Worm (Caenorhabditis elegans) whole organism, L4 larva: ENCODE results near the gene srd-9.

ENCODE experiments used
- D1046.2 ChIP-seq: fragments of 200-800 bp; sonication (Bioruptor generic); IDR thresholded peaks from 2 replicates; pipeline ENCODE4 v1.3.6; 2022; ENCODE audit warnings: missing genetic modification characterization, missing compliant biosample characterization
- F10B5.3 ChIP-seq: sonication (generic microtip); optimal IDR thresholded peaks from 2 replicates; lab custom pipeline; 2016; ENCODE audit warnings: mild to moderate bottlenecking, missing genetic modification characterization, missing compliant biosample characterization
- F44E2.7 ChIP-seq: fragments of 200-800 bp; sonication (Bioruptor generic); IDR thresholded peaks from 2 replicates; pipeline ENCODE4 v2.1.2; 2022; ENCODE audit warnings: missing genetic modification characterization, missing compliant biosample characterization
- F49E8.2 ChIP-seq: sonication (generic microtip); optimal IDR thresholded peaks from 2 replicates; lab custom pipeline; 2016; ENCODE audit warnings: missing compliant biosample characterization, mild to moderate bottlenecking, missing genetic modification characterization, borderline replicate concordance
- T20F7.1 ChIP-seq: fragments of 200-800 bp; sonication (Bioruptor generic); optimal IDR thresholded peaks from 2 replicates; lab custom pipeline; 2018; ENCODE audit warnings: mild to moderate bottlenecking, missing genetic modification characterization, missing compliant biosample characterization
- Y75B8A.6 ChIP-seq: fragments of 200-800 bp; sonication (Bioruptor generic); IDR thresholded peaks from 2 replicates; pipeline ENCODE4 v1.3.6; 2022; ENCODE audit warnings: missing genetic modification reagents, missing genetic modification characterization, missing compliant biosample characterization
- aha-1 ChIP-seq: fragments of 150-350 bp; peaks from one replicate; lab custom pipeline; 2014; ENCODE audit warnings: missing biosample characterization, missing genetic modification characterization
- ceh-28 ChIP-seq: fragments of 150-350 bp; optimal IDR thresholded peaks from 2 replicates; lab custom pipeline; 2014; ENCODE audit warnings: missing biosample characterization, missing genetic modification reagents, missing genetic modification characterization
- ces-1 ChIP-seq: fragments of 150-350 bp; sonication (generic microtip); optimal IDR thresholded peaks from 4 replicates; lab custom pipeline; 2014; ENCODE audit warnings: missing biosample characterization, missing genetic modification reagents, missing genetic modification characterization
- ctbp-1 ChIP-seq: fragments of 200-800 bp; sonication (Bioruptor generic); IDR thresholded peaks from 2 replicates; pipeline ENCODE4 v1.3.6; 2022; ENCODE audit warnings: missing genetic modification reagents, missing genetic modification characterization, missing compliant biosample characterization
- daf-12 ChIP-seq: fragments of 150-350 bp; optimal IDR thresholded peaks from 2 replicates; lab custom pipeline; 2014; ENCODE audit warnings: missing biosample characterization, missing genetic modification reagents, missing genetic modification characterization
- daf-16 ChIP-seq, 3 experiments: sonication (generic microtip); optimal IDR thresholded peaks; 2 replicates each; lab custom pipeline; 2016 to 2017; ENCODE audit warnings: missing genetic modification characterization in 3 of 3, missing genetic modification reagents in 3 of 3, mild to moderate bottlenecking in 2 of 3, missing compliant biosample characterization in 2 of 3, missing biosample characterization in 1 of 3, moderate library complexity in 1 of 3
- dmd-6 ChIP-seq: fragments of 200-800 bp; sonication (Bioruptor generic); IDR thresholded peaks from 2 replicates; pipeline ENCODE4 v1.3.6; 2022; ENCODE audit warnings: missing genetic modification reagents, missing genetic modification characterization, missing compliant biosample characterization
- dmd-8 ChIP-seq: fragments of 200-800 bp; sonication (Bioruptor generic); IDR thresholded peaks from 2 replicates; pipeline ENCODE4 v1.3.6; 2022; ENCODE audit warnings: missing genetic modification characterization, missing compliant biosample characterization
- dmd-9 ChIP-seq: fragments of 200-800 bp; sonication (Bioruptor generic); IDR thresholded peaks from 2 replicates; pipeline ENCODE4 v1.3.6; 2022; ENCODE audit warnings: missing genetic modification reagents, missing genetic modification characterization, missing compliant biosample characterization
- duxl-1 ChIP-seq: sonication (generic microtip); optimal IDR thresholded peaks from 2 replicates; lab custom pipeline; 2016; ENCODE audit warnings: mild to moderate bottlenecking, missing genetic modification characterization, moderate library complexity, missing compliant biosample characterization; ENCODE audit not compliant: poor library complexity
- dve-1 ChIP-seq: sonication (generic microtip); optimal IDR thresholded peaks from 2 replicates; lab custom pipeline; 2017; ENCODE audit warnings: antibody characterized with exemption, mild to moderate bottlenecking, missing genetic modification characterization, missing compliant biosample characterization; ENCODE audit not compliant: insufficient read depth
- egl-43 ChIP-seq: fragments of 200-800 bp; sonication (Bioruptor generic); IDR thresholded peaks from 2 replicates; pipeline ENCODE4 v1.3.6; 2022; ENCODE audit warnings: missing genetic modification reagents, missing genetic modification characterization, missing compliant biosample characterization
- fos-1 ChIP-seq: fragments of 150-350 bp; optimal IDR thresholded peaks from 2 replicates; lab custom pipeline; 2014; ENCODE audit warnings: missing biosample characterization, missing genetic modification characterization
- gei-8 ChIP-seq: fragments of 200-800 bp; sonication (Bioruptor generic); optimal IDR thresholded peaks from 2 replicates; lab custom pipeline; 2018; ENCODE audit warnings: mild to moderate bottlenecking, missing genetic modification characterization, missing compliant biosample characterization
- hlh-11 ChIP-seq: fragments of 200-800 bp; sonication (Bioruptor generic); optimal IDR thresholded peaks from 2 replicates; lab custom pipeline; 2018; ENCODE audit warnings: mild to moderate bottlenecking, missing genetic modification characterization, missing compliant biosample characterization
- hmg-1.1 ChIP-seq: fragments of 200-800 bp; sonication (Bioruptor generic); IDR thresholded peaks from 2 replicates; pipeline ENCODE4 v1.3.6; 2022; ENCODE audit warnings: missing genetic modification reagents, missing genetic modification characterization, missing compliant biosample characterization
- jun-1 ChIP-seq: fragments of 150-350 bp; optimal IDR thresholded peaks from 2 replicates; lab custom pipeline; 2014; ENCODE audit warnings: missing biosample characterization, missing genetic modification reagents, missing genetic modification characterization
- lin-1 ChIP-seq: fragments of 200-800 bp; sonication (Bioruptor generic); IDR thresholded peaks from 2 replicates; pipeline ENCODE4 v1.3.6; 2022; ENCODE audit warnings: missing genetic modification reagents, missing genetic modification characterization, missing compliant biosample characterization
- lin-13 ChIP-seq: fragments of 150-350 bp; optimal IDR thresholded peaks from 2 replicates; lab custom pipeline; 2014; ENCODE audit warnings: missing biosample characterization, missing genetic modification reagents, missing genetic modification characterization
- lin-15B ChIP-seq: fragments of 150-350 bp; sonication (generic microtip); optimal IDR thresholded peaks from 3 replicates; lab custom pipeline; 2014; ENCODE audit warnings: missing biosample characterization, missing genetic modification characterization
- lin-38 ChIP-seq: fragments of 200-800 bp; sonication (Bioruptor generic); IDR thresholded peaks from 2 replicates; pipeline ENCODE4 v1.3.6; 2022; ENCODE audit warnings: missing genetic modification reagents, missing genetic modification characterization, missing compliant biosample characterization
- lin-39 ChIP-seq: fragments of 150-350 bp; optimal IDR thresholded peaks from 2 replicates; lab custom pipeline; 2014; ENCODE audit warnings: missing biosample characterization, missing genetic modification reagents, missing genetic modification characterization
- lir-3 ChIP-seq: sonication (generic microtip); optimal IDR thresholded peaks from 2 replicates; lab custom pipeline; 2016; ENCODE audit warnings: mild to moderate bottlenecking, missing genetic modification characterization, missing compliant biosample characterization
- mdl-1 ChIP-seq, 2 experiments: fragments of 150-350 bp in 1 of 2; sonication (generic microtip) in 1 of 2; optimal IDR thresholded peaks; 2 replicates each; lab custom pipeline; 2014 to 2017; ENCODE audit warnings: missing biosample characterization in 2 of 2, missing genetic modification characterization in 2 of 2
- mdt-29 ChIP-seq: fragments of 200-800 bp; sonication (Bioruptor generic); IDR thresholded peaks from 2 replicates; pipeline ENCODE4 v1.3.6; 2022; ENCODE audit warnings: missing genetic modification reagents, missing genetic modification characterization, missing compliant biosample characterization
- mep-1 ChIP-seq: fragments of 150-350 bp; sonication (generic microtip); optimal IDR thresholded peaks from 3 replicates; lab custom pipeline; 2014; ENCODE audit warnings: missing biosample characterization, missing genetic modification characterization
- mes-2 ChIP-seq: sonication (generic microtip); optimal IDR thresholded peaks from 2 replicates; lab custom pipeline; 2016; ENCODE audit warnings: missing genotype, mild to moderate bottlenecking, missing genetic modification characterization, missing compliant biosample characterization; ENCODE audit not compliant: poor library complexity, severe bottlenecking
- mxl-3 ChIP-seq: fragments of 200-800 bp; sonication (Bioruptor generic); optimal IDR thresholded peaks from 2 replicates; lab custom pipeline; 2018; ENCODE audit warnings: mild to moderate bottlenecking, missing genetic modification characterization, missing compliant biosample characterization
- nhr-25 ChIP-seq: sonication (generic microtip); optimal IDR thresholded peaks from 2 replicates; lab custom pipeline; 2017; ENCODE audit warnings: missing genetic modification characterization, mild to moderate bottlenecking, missing compliant biosample characterization, antibody characterized with exemption, moderate library complexity, borderline replicate concordance; ENCODE audit not compliant: insufficient read depth
- nhr-28 ChIP-seq: fragments of 150-350 bp; optimal IDR thresholded peaks from 2 replicates; lab custom pipeline; 2014; ENCODE audit warnings: missing biosample characterization, missing genetic modification characterization
- nhr-41 ChIP-seq: fragments of 200-800 bp; sonication (Bioruptor generic); IDR thresholded peaks from 2 replicates; pipeline ENCODE4 v1.3.6; 2022; ENCODE audit warnings: missing genetic modification reagents, missing genetic modification characterization, missing compliant biosample characterization
- nhr-42 ChIP-seq: fragments of 200-800 bp; sonication (Bioruptor generic); IDR thresholded peaks from 2 replicates; pipeline ENCODE4 v1.3.6; 2022; ENCODE audit warnings: missing genetic modification characterization, missing compliant biosample characterization
- nhr-48 ChIP-seq: sonication (generic microtip); optimal IDR thresholded peaks from 2 replicates; lab custom pipeline; 2016; ENCODE audit warnings: mild to moderate bottlenecking, missing genetic modification characterization, missing compliant biosample characterization
- nhr-6 ChIP-seq: fragments of 150-350 bp; optimal IDR thresholded peaks from 2 replicates; lab custom pipeline; 2014; ENCODE audit warnings: missing biosample characterization, missing genetic modification characterization
- nhr-77 ChIP-seq: fragments of 150-350 bp; optimal IDR thresholded peaks from 2 replicates; lab custom pipeline; 2014; ENCODE audit warnings: missing biosample characterization, missing genetic modification characterization
- php-3 ChIP-seq: fragments of 200-800 bp; sonication (Bioruptor generic); IDR thresholded peaks from 2 replicates; pipeline ENCODE4 v1.3.6; 2022; ENCODE audit warnings: missing genetic modification reagents, missing genetic modification characterization, missing compliant biosample characterization
- pqm-1 ChIP-seq: sonication (generic microtip); optimal IDR thresholded peaks from 2 replicates; lab custom pipeline; 2017; ENCODE audit warnings: missing biosample characterization, missing genetic modification characterization
- spr-1 ChIP-seq: sonication (generic microtip); optimal IDR thresholded peaks from 2 replicates; lab custom pipeline; 2016; ENCODE audit warnings: mild to moderate bottlenecking, missing genetic modification characterization, missing compliant biosample characterization
- spr-3 ChIP-seq: fragments of 200-800 bp; sonication (Bioruptor generic); optimal IDR thresholded peaks from 2 replicates; lab custom pipeline; 2018; ENCODE audit warnings: mild to moderate bottlenecking, missing genetic modification characterization, missing compliant biosample characterization
- unc-39 ChIP-seq: sonication (generic microtip); optimal IDR thresholded peaks from 2 replicates; lab custom pipeline; 2017; ENCODE audit warnings: missing biosample characterization, missing genetic modification characterization
- unc-62 ChIP-seq, 3 experiments: fragments of 150-350 bp in 1 of 3; sonication (generic microtip); optimal IDR thresholded peaks in 2 of 3; peaks in 1 of 3; 1 replicate in 1 of 3; 2 replicates in 2 of 3; lab custom pipeline; 2014 to 2017; ENCODE audit warnings: missing biosample characterization in 3 of 3, missing genetic modification characterization in 3 of 3, missing genetic modification reagents in 3 of 3, missing genotype in 1 of 3
- vab-7 ChIP-seq: fragments of 200-800 bp; sonication (Bioruptor generic); IDR thresholded peaks from 2 replicates; pipeline ENCODE4 v1.3.6; 2022; ENCODE audit warnings: missing genetic modification reagents, missing genetic modification characterization, missing compliant biosample characterization

The srd-9 gene

DNA sequence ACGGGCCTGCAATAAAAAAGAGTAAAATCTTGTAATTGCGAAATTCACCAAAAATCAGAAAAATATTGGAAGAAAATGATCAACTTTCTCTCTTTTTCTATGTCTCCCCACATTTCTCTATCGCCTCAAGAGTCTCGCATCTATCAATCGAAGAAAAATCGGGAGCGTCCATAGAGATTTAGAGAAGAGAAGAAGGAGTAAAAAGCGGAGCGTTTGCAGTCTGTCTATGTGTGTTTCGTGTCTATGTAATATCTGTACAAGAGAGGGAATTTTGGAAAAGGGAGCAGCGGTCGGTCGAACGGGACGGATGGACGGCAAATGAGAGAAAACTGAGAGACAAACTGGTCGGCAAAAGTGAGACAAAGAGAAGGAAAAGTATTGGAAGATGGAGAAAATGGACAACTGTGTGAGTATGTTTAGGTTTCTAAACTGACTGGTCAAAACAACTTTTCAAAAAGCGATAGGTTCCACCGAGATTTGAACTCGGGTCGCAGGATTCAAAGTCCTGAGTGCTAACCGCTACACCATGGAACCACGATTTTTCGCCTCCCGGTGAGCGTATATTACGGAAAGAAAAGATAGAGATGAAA is 21.8 kb upstream of the srd-9 start:
- TF ChIP-seq jun-1 (tag; lab: Kevin White, UChicago), result no peak
- peak; percentile 44; the same call in 1 of the 2 replicates for TF ChIP-seq hmg-1.1
- no peak for TF ChIP-seq fos-1 (tag; lab: Kevin White, UChicago)
- peak; percentile 58 to 81 for TF ChIP-seq daf-16 (GFP tag; optimal IDR thresholded peaks at IDR 0.05; lab: Kevin White, UChicago)
- TF ChIP-seq daf-16 (tag; optimal IDR thresholded peaks at IDR 0.05; lab: Kevin White, UChicago), result peak; percentile 79
- TF ChIP-seq D1046.2 (GFP tag; lab: Robert Waterston, UW), result 0 out of 2 replicates have a peak, but pooled peaks have one; percentile 47
- no peak for TF ChIP-seq T20F7.1 (GFP tag; lab: Kevin White, UChicago)
- no peak for TF ChIP-seq ctbp-1 (GFP tag; lab: Robert Waterston, UW)
- TF ChIP-seq mep-1 (tag; lab: Kevin White, UChicago), result peak; percentile 54
- TF ChIP-seq nhr-42 (GFP tag; lab: Robert Waterston, UW), result no peak
- 0 out of 2 replicates have a peak, but pooled peaks have one; percentile 29 for TF ChIP-seq dmd-9 (GFP tag; lab: Robert Waterston, UW)
- peak in 1 of 2 experiments; percentile 41 for TF ChIP-seq unc-62 (GFP tag; optimal IDR thresholded peaks at IDR 0.05 in 1 of 2; lab: Kevin White, UChicago)
- TF ChIP-seq unc-62 (tag; optimal IDR thresholded peaks at IDR 0.05; lab: Kevin White, UChicago), result no peak
- peak; percentile 28 for TF ChIP-seq gei-8
- TF ChIP-seq nhr-25 (tag; lab: Kevin White, UChicago), result no peak
- no peak for TF ChIP-seq F10B5.3 (tag; lab: Kevin White, UChicago)
- no peak for TF ChIP-seq nhr-6 (tag; lab: Kevin White, UChicago)
- TF ChIP-seq unc-39 (tag; lab: Kevin White, UChicago), result no peak
- 0 out of 2 replicates have a peak, but pooled peaks have one; percentile 37 for TF ChIP-seq vab-7 (GFP tag; lab: Robert Waterston, UW)
- peak; percentile 55 for TF ChIP-seq dve-1 (tag; lab: Kevin White, UChicago)
- no peak for TF ChIP-seq lin-39
- TF ChIP-seq mdl-1 (tag; optimal IDR thresholded peaks at IDR 0.05; lab: Kevin White, UChicago), result peak in 1 of 2 experiments; percentile 29
- TF ChIP-seq hlh-11, result peak; percentile 85
- TF ChIP-seq aha-1 (tag; lab: Kevin White, UChicago), result peak; percentile 27
- TF ChIP-seq php-3 (GFP tag; lab: Robert Waterston, UW), result no peak
- no peak for TF ChIP-seq F49E8.2 (tag; lab: Kevin White, UChicago)
- no peak for TF ChIP-seq F44E2.7
- TF ChIP-seq Y75B8A.6, result no peak
- TF ChIP-seq nhr-48, result peak; percentile 72
- TF ChIP-seq egl-43 (GFP tag; lab: Robert Waterston, UW), result peak; percentile 58; the same call in 1 of the 2 replicates
- 0 out of 2 replicates have a peak, but pooled peaks have one; percentile 37 for TF ChIP-seq dmd-6 (GFP tag; lab: Robert Waterston, UW)
- peak; percentile 4 for TF ChIP-seq mxl-3 (GFP tag; lab: Kevin White, UChicago)
- TF ChIP-seq lin-15B (tag; lab: Kevin White, UChicago), result no peak
- no peak for TF ChIP-seq ces-1 (GFP tag; lab: Kevin White, UChicago)
- TF ChIP-seq duxl-1 (tag; lab: Kevin White, UChicago), result peak; percentile 29
- TF ChIP-seq nhr-41 (GFP tag; lab: Robert Waterston, UW), result no peak
- TF ChIP-seq ceh-28, result no peak
- peak; percentile 60 for TF ChIP-seq nhr-77
- peak; percentile 65; the same call in 1 of the 2 replicates for TF ChIP-seq dmd-8 (GFP tag; lab: Robert Waterston, UW)
- no peak for TF ChIP-seq lir-3 (tag; lab: Kevin White, UChicago)
- peak; percentile 83 for TF ChIP-seq nhr-28 (tag; lab: Kevin White, UChicago)
- TF ChIP-seq mdt-29 (GFP tag; lab: Robert Waterston, UW), result no peak
- TF ChIP-seq lin-13 (GFP tag; lab: Kevin White, UChicago), result peak; percentile 28
- TF ChIP-seq daf-12 (tag; lab: Kevin White, UChicago), result no peak
- TF ChIP-seq pqm-1 (tag; lab: Kevin White, UChicago), result peak; percentile 17
- TF ChIP-seq spr-3 (GFP tag; lab: Kevin White, UChicago), result peak; percentile 41
- TF ChIP-seq lin-38 (GFP tag; lab: Robert Waterston, UW), result no peak
- TF ChIP-seq mes-2 (tag; lab: Kevin White, UChicago), result peak; percentile 35
- no peak for TF ChIP-seq lin-1 (GFP tag; lab: Robert Waterston, UW)
- TF ChIP-seq spr-1 (tag; lab: Kevin White, UChicago), result peak; percentile 69
